Worm (Caenorhabditis elegans): Measurements from ENCODE around the gene sru-48.

sru-48 gene

ce11 chrX:5213565-5213964 is 33.6 kb downstream of the sru-48 start:
- TF ChIP-seq zip-8 (tag; optimal IDR thresholded peaks at IDR 0.05) (no peak), unc-120 (tag; optimal IDR thresholded peaks at IDR 0.05; ENCODE audit: poor library complexity, severe bottlenecking) (no peak), ham-2 (GFP tag; optimal IDR thresholded peaks at IDR 0.05) (no peak), hlh-1 (tag; optimal IDR thresholded peaks at IDR 0.05) (no peak), sptf-1 (tag; optimal IDR thresholded peaks at IDR 0.05) (no peak), elt-3 (tag; optimal IDR thresholded peaks at IDR 0.05) (no peak), ceh-43 (GFP tag; optimal IDR thresholded peaks at IDR 0.05) (no peak)

ce11 chrX:5214790-5215189 is 34.8 kb downstream of the sru-48 start:
- no peak for TF ChIP-seq sptf-1 (tag; optimal IDR thresholded peaks at IDR 0.05)
- TF ChIP-seq lin-32 (GFP tag; optimal IDR thresholded peaks at IDR 0.05): no peak
- TF ChIP-seq drap-1 (GFP tag; optimal IDR thresholded peaks at IDR 0.05): no peak
- TF ChIP-seq nhr-76 (tag; optimal IDR thresholded peaks at IDR 0.05): no peak
- no peak for TF ChIP-seq flh-1 (GFP tag; optimal IDR thresholded peaks at IDR 0.05)
- TF ChIP-seq nhr-2 (tag; optimal IDR thresholded peaks at IDR 0.05): no peak
- TF ChIP-seq lsy-2 (tag; optimal IDR thresholded peaks at IDR 0.05): no peak
- TF ChIP-seq ztf-11 (tag; optimal IDR thresholded peaks at IDR 0.05): no peak
- TF ChIP-seq mep-1 (tag; optimal IDR thresholded peaks at IDR 0.05): no peak
- TF ChIP-seq elt-3 (tag; optimal IDR thresholded peaks at IDR 0.05): no peak
- no peak for TF ChIP-seq bed-3 (GFP tag; optimal IDR thresholded peaks at IDR 0.05)
- TF ChIP-seq mls-2 (tag; optimal IDR thresholded peaks at IDR 0.05): no peak
- no peak for TF ChIP-seq unc-120 (tag; optimal IDR thresholded peaks at IDR 0.05; ENCODE audit: poor library complexity, severe bottlenecking)
- TF ChIP-seq elt-1 (tag; optimal IDR thresholded peaks at IDR 0.05; ENCODE audit: borderline replicate concordance, insufficient read depth): no peak
- TF ChIP-seq nhr-237 (tag; optimal IDR thresholded peaks at IDR 0.05): no peak
- no peak for TF ChIP-seq hlh-1 (tag; optimal IDR thresholded peaks at IDR 0.05)
- no peak for TF ChIP-seq tbx-8 (GFP tag; optimal IDR thresholded peaks at IDR 0.05)
- no peak for TF ChIP-seq unc-39 (tag; optimal IDR thresholded peaks at IDR 0.05)

- TF ChIP-seq drap-1 (GFP tag; optimal IDR thresholded peaks at IDR 0.05) (no peak), ceh-39 (tag; optimal IDR thresholded peaks at IDR 0.05) (no peak), flh-1 (GFP tag; optimal IDR thresholded peaks at IDR 0.05) (no peak), nhr-28 (tag; optimal IDR thresholded peaks at IDR 0.05) (no peak)
These were observed 36.1 kb downstream of the sru-48 start, which contains the start of gene hrpa-2 for ce11 chrX:5216063-5216462. TSS of gene hrpa-2 (plus strand) at chrX:5216363.

ce11 chrX:5218323-5218722 is 38.3 kb downstream of the sru-48 start:
- TF ChIP-seq pha-4 (tag; optimal IDR thresholded peaks at IDR 0.05) (no peak), nhr-28 (tag; optimal IDR thresholded peaks at IDR 0.05) (no peak), flh-1 (GFP tag; optimal IDR thresholded peaks at IDR 0.05) (no peak)

ce11 chrX:5226265-5226664 is 46.3 kb downstream of the sru-48 start, which contains the start of gene H28G03.3:
TSS of gene H28G03.3 (minus strand) at chrX:5226365.
- no peak for TF ChIP-seq pha-4 (tag; optimal IDR thresholded peaks at IDR 0.05)
- TF ChIP-seq mab-5 (tag; optimal IDR thresholded peaks at IDR 0.05): no peak
- no peak for TF ChIP-seq nhr-28 (tag; optimal IDR thresholded peaks at IDR 0.05)

Data from whole organism, mixed stage, embryonic.